ENCODE assay signal across 1 fruit fly cellular context in genomic region chr3R:4996529-4996975, dm6.
TF ChIP-seq lines count a peak whose summit lies in the region.

No protein-coding gene starts in this region.

TF ChIP-seq in whole organism, embryonic, 481 proteins besides CTCF, POLR2A, EP300 and RAD21 (continued from another document and continues in another):
- TF ChIP-seq bbx (GFP tag; IDR thresholded peaks at IDR 0.05; lab: Robert Waterston, UW; ENCODE audit: partially characterized antibody) (no peak), Oaz (GFP tag; IDR thresholded peaks at IDR 0.05; lab: Robert Waterston, UW) (no peak), Sry-β (GFP tag; optimal IDR thresholded peaks at IDR 0.05; lab: Kevin White, UChicago) (no peak), bigmax (GFP tag; optimal IDR thresholded peaks at IDR 0.05; lab: Kevin White, UChicago) (no peak), danr (GFP tag; IDR thresholded peaks at IDR 0.05; lab: Robert Waterston, UW) (no peak), tap (tag; optimal IDR thresholded peaks at IDR 0.05; lab: Kevin White, UChicago) (peak; percentile 7), grau (tag; optimal IDR thresholded peaks at IDR 0.05; lab: Kevin White, UChicago) (no peak), lola (GFP tag; optimal IDR thresholded peaks at IDR 0.05; lab: Kevin White, UChicago) (no peak), CG3838 (GFP tag; optimal IDR thresholded peaks at IDR 0.05; lab: Kevin White, UChicago) (peak; percentile 13), ATbp (GFP tag; optimal IDR thresholded peaks at IDR 0.05; lab: Kevin White, UChicago) (no peak), ara (GFP tag; IDR thresholded peaks at IDR 0.05; lab: Robert Waterston, UW) (peak; percentile 53; the same call in 1 of the 2 replicates), Mad (GFP tag; optimal IDR thresholded peaks at IDR 0.05; lab: Kevin White, UChicago) (no peak), CG8765 (GFP tag; IDR thresholded peaks at IDR 0.05; lab: Robert Waterston, UW) (no peak), yki (optimal IDR thresholded peaks at IDR 0.05; lab: Kevin White, UChicago) (no peak), CG34422 (GFP tag; IDR thresholded peaks at IDR 0.05; lab: Robert Waterston, UW) (0 out of 3 replicates have a peak, but pooled peaks have one; percentile 31), Awh (GFP tag; IDR thresholded peaks at IDR 0.05; lab: Robert Waterston, UW) (no peak), CG14965 (GFP tag; optimal IDR thresholded peaks at IDR 0.05; lab: Kevin White, UChicago; ENCODE audit: borderline replicate concordance) (no peak), pita (GFP tag; optimal IDR thresholded peaks at IDR 0.05; lab: Kevin White, UChicago) (no peak), sens-2 (GFP tag; IDR thresholded peaks at IDR 0.05; lab: Robert Waterston, UW) (no peak), CG7987 (GFP tag; optimal IDR thresholded peaks at IDR 0.05; lab: Kevin White, UChicago) (peak; percentile 30), CG12155 (GFP tag; optimal IDR thresholded peaks at IDR 0.05; lab: Kevin White, UChicago) (no peak), CG33213 (GFP tag; optimal IDR thresholded peaks at IDR 0.05; lab: Kevin White, UChicago) (no peak), NK7.1 (GFP tag; optimal IDR thresholded peaks at IDR 0.05; lab: Kevin White, UChicago) (no peak), gce (GFP tag; IDR thresholded peaks at IDR 0.05; lab: Robert Waterston, UW) (no peak), slp2 (GFP tag; optimal IDR thresholded peaks at IDR 0.05; lab: Kevin White, UChicago) (no peak), CG4282 (GFP tag; optimal IDR thresholded peaks at IDR 0.05; lab: Kevin White, UChicago) (no peak), wdn (GFP tag; IDR thresholded peaks at IDR 0.05; lab: Robert Waterston, UW) (no peak), CG12104 (GFP tag; optimal IDR thresholded peaks at IDR 0.05; lab: Kevin White, UChicago) (no peak), CG9727 (GFP tag; optimal IDR thresholded peaks at IDR 0.05; lab: Kevin White, UChicago) (no peak), Side (GFP tag; optimal IDR thresholded peaks at IDR 0.05; lab: Kevin White, UChicago) (no peak), gro (GFP tag; optimal IDR thresholded peaks at IDR 0.05; lab: Kevin White, UChicago) (no peak), Dref (GFP tag; IDR thresholded peaks at IDR 0.05; lab: Robert Waterston, UW) (no peak), CG3995 (GFP tag; optimal IDR thresholded peaks at IDR 0.05; lab: Kevin White, UChicago) (no peak), CG12236 (GFP tag; optimal IDR thresholded peaks at IDR 0.05; lab: Kevin White, UChicago) (no peak), CG32772 (GFP tag; IDR thresholded peaks at IDR 0.05; lab: Robert Waterston, UW) (no peak), Drgx (GFP tag; IDR thresholded peaks at IDR 0.05; lab: Robert Waterston, UW) (0 out of 2 replicates have a peak, but pooled peaks have one; percentile 21), Atf6 (GFP tag; IDR thresholded peaks at IDR 0.05; lab: Robert Waterston, UW) (no peak), cwo (GFP tag; optimal IDR thresholded peaks at IDR 0.05; lab: Kevin White, UChicago) (no peak), CG18476 (GFP tag; optimal IDR thresholded peaks at IDR 0.05; lab: Kevin White, UChicago) (no peak), sob (GFP tag; IDR thresholded peaks at IDR 0.05; lab: Robert Waterston, UW) (no peak), CG18262 (tag; optimal IDR thresholded peaks at IDR 0.05; lab: Kevin White, UChicago) (no peak), hth (optimal IDR thresholded peaks at IDR 0.05; lab: Kevin White, UChicago) (no peak), usp (GFP tag; optimal IDR thresholded peaks at IDR 0.05; lab: Kevin White, UChicago) (no peak), kah (GFP tag; optimal IDR thresholded peaks at IDR 0.05; lab: Kevin White, UChicago) (no peak), tio (GFP tag; optimal IDR thresholded peaks at IDR 0.05; lab: Kevin White, UChicago) (no peak), Dp (GFP tag; optimal IDR thresholded peaks at IDR 0.05; lab: Kevin White, UChicago) (no peak), NFAT (GFP tag; IDR thresholded peaks at IDR 0.05; lab: Robert Waterston, UW) (no peak), her (GFP tag; optimal IDR thresholded peaks at IDR 0.05; lab: Kevin White, UChicago) (no peak), CG15269 (tag; optimal IDR thresholded peaks at IDR 0.05; lab: Kevin White, UChicago) (no peak), CG4360 (GFP tag; IDR thresholded peaks at IDR 0.05; lab: Robert Waterston, UW) (peak; percentile 96), hb (GFP tag; IDR thresholded peaks at IDR 0.05; lab: Robert Waterston, UW; ENCODE audit: partially characterized antibody) (no peak), C15 (GFP tag; IDR thresholded peaks at IDR 0.05; lab: Robert Waterston, UW) (no peak), ap (GFP tag; IDR thresholded peaks at IDR 0.05; lab: Robert Waterston, UW) (no peak), CG2712 (tag; optimal IDR thresholded peaks at IDR 0.05; lab: Kevin White, UChicago) (no peak), nerfin-1 (tag; optimal IDR thresholded peaks at IDR 0.05; lab: Kevin White, UChicago) (peak; percentile 55), pan (optimal IDR thresholded peaks at IDR 0.05; lab: Kevin White, UChicago) (no peak), pan (GFP tag; optimal IDR thresholded peaks at IDR 0.05 in 1 of 2, IDR thresholded peaks at IDR 0.05 in 1 of 2) (no peak), chinmo (GFP tag; IDR thresholded peaks at IDR 0.05; lab: Robert Waterston, UW; ENCODE audit: partially characterized antibody) (0 out of 4 replicates have a peak, but pooled peaks have one; percentile 41), pnt (GFP tag; optimal IDR thresholded peaks at IDR 0.05; lab: Kevin White, UChicago) (no peak), br (optimal IDR thresholded peaks at IDR 0.05; lab: Kevin White, UChicago) (no peak), CG11723 (GFP tag; optimal IDR thresholded peaks at IDR 0.05; lab: Kevin White, UChicago) (no peak), vfl (GFP tag; optimal IDR thresholded peaks at IDR 0.05; lab: Kevin White, UChicago) (no peak), CG2129 (GFP tag; IDR thresholded peaks at IDR 0.05; lab: Robert Waterston, UW; ENCODE audit: partially characterized antibody) (no peak), CG12391 (tag; optimal IDR thresholded peaks at IDR 0.05; lab: Kevin White, UChicago) (no peak), Optix (GFP tag; IDR thresholded peaks at IDR 0.05; lab: Robert Waterston, UW) (no peak), esg (GFP tag; conservative IDR thresholded peaks at IDR 0.05; lab: Robert Waterston, UW) (no peak), CG1529 (GFP tag; optimal IDR thresholded peaks at IDR 0.05; lab: Kevin White, UChicago) (no peak), CG9437 (GFP tag; optimal IDR thresholded peaks at IDR 0.05; lab: Kevin White, UChicago) (no peak), org-1 (GFP tag; optimal IDR thresholded peaks at IDR 0.05; lab: Kevin White, UChicago) (no peak), GATAe (GFP tag; conservative IDR thresholded peaks at IDR 0.05; lab: Robert Waterston, UW) (no peak), CG32532 (GFP tag; IDR thresholded peaks at IDR 0.05; lab: Robert Waterston, UW) (no peak), CG31441 (GFP tag; IDR thresholded peaks at IDR 0.05; lab: Robert Waterston, UW) (no peak), CG15514 (GFP tag; optimal IDR thresholded peaks at IDR 0.05; lab: Kevin White, UChicago) (no peak), sug (tag; optimal IDR thresholded peaks at IDR 0.05; lab: Kevin White, UChicago) (peak; percentile 24), D (optimal IDR thresholded peaks at IDR 0.05; lab: Kevin White, UChicago) (no peak), D (GFP tag; optimal IDR thresholded peaks at IDR 0.05; lab: Kevin White, UChicago) (peak; percentile 29), CG16813 (GFP tag; IDR thresholded peaks at IDR 0.05; lab: Robert Waterston, UW; ENCODE audit: partially characterized antibody) (no peak), CG4854 (GFP tag; optimal IDR thresholded peaks at IDR 0.05; lab: Kevin White, UChicago) (no peak), nom (GFP tag; optimal IDR thresholded peaks at IDR 0.05; lab: Kevin White, UChicago) (no peak), Doc2 (GFP tag; IDR thresholded peaks at IDR 0.05; lab: Robert Waterston, UW) (no peak), CG11696 (GFP tag; IDR thresholded peaks at IDR 0.05; lab: Robert Waterston, UW) (no peak), Myb (GFP tag; optimal IDR thresholded peaks at IDR 0.05; lab: Kevin White, UChicago) (no peak), CG13424 (tag; optimal IDR thresholded peaks at IDR 0.05; lab: Kevin White, UChicago) (no peak), Camta (GFP tag; optimal IDR thresholded peaks at IDR 0.05; lab: Kevin White, UChicago) (no peak), CG12219 (GFP tag; optimal IDR thresholded peaks at IDR 0.05; lab: Kevin White, UChicago) (no peak), HmgD (GFP tag; optimal IDR thresholded peaks at IDR 0.05; lab: Kevin White, UChicago) (no peak), BtbVII (GFP tag; optimal IDR thresholded peaks at IDR 0.05; lab: Kevin White, UChicago) (no peak), MBD-R2 (GFP tag; IDR thresholded peaks at IDR 0.05; lab: Robert Waterston, UW) (no peak), pho (GFP tag; optimal IDR thresholded peaks at IDR 0.05; lab: Kevin White, UChicago) (no peak), cato (GFP tag; optimal IDR thresholded peaks at IDR 0.05; lab: Kevin White, UChicago; ENCODE audit: borderline replicate concordance) (no peak), Bgb (GFP tag; IDR thresholded peaks at IDR 0.05; lab: Robert Waterston, UW; ENCODE audit: partially characterized antibody) (no peak), H2.0 (GFP tag; IDR thresholded peaks at IDR 0.05; lab: Robert Waterston, UW) (no peak), dimm (GFP tag; IDR thresholded peaks at IDR 0.05; lab: Robert Waterston, UW) (no peak), lab (GFP tag; optimal IDR thresholded peaks at IDR 0.05; lab: Kevin White, UChicago) (no peak), fd3F (GFP tag; optimal IDR thresholded peaks at IDR 0.05; lab: Kevin White, UChicago) (no peak), ase (GFP tag; IDR thresholded peaks at IDR 0.05; lab: Robert Waterston, UW) (no peak), CG2678 (tag; optimal IDR thresholded peaks at IDR 0.05; lab: Kevin White, UChicago) (no peak), CG1602 (GFP tag; optimal IDR thresholded peaks at IDR 0.05; lab: Kevin White, UChicago) (no peak), Sin3A (optimal IDR thresholded peaks at IDR 0.05; lab: Kevin White, UChicago) (no peak), sim (GFP tag; IDR thresholded peaks at IDR 0.05; lab: Robert Waterston, UW) (0 out of 2 replicates have a peak, but pooled peaks have one; percentile 47), caup (GFP tag; optimal IDR thresholded peaks at IDR 0.05; lab: Kevin White, UChicago; ENCODE audit: severe bottlenecking) (no peak), Dip2 (GFP tag; IDR thresholded peaks at IDR 0.05; lab: Robert Waterston, UW) (no peak), lbe (GFP tag; optimal IDR thresholded peaks at IDR 0.05; lab: Kevin White, UChicago) (no peak), insv (GFP tag; optimal IDR thresholded peaks at IDR 0.05; lab: Kevin White, UChicago) (no peak), CG7839 (tag; optimal IDR thresholded peaks at IDR 0.05; lab: Kevin White, UChicago) (no peak), CG9215 (GFP tag; IDR thresholded peaks at IDR 0.05; lab: Robert Waterston, UW) (no peak), CG18764 (GFP tag; optimal IDR thresholded peaks at IDR 0.05; lab: Kevin White, UChicago) (no peak), HmgZ (tag; optimal IDR thresholded peaks at IDR 0.05; lab: Kevin White, UChicago) (peak; percentile 6), bsh (GFP tag; optimal IDR thresholded peaks at IDR 0.05; lab: Kevin White, UChicago) (no peak), Nf-YA (GFP tag; IDR thresholded peaks at IDR 0.05; lab: Robert Waterston, UW) (no peak), h (optimal IDR thresholded peaks at IDR 0.05; lab: Kevin White, UChicago) (no peak), Hmx (GFP tag; optimal IDR thresholded peaks at IDR 0.05; lab: Kevin White, UChicago) (no peak), repo (GFP tag; optimal IDR thresholded peaks at IDR 0.05; lab: Kevin White, UChicago) (no peak), tgo (GFP tag; IDR thresholded peaks at IDR 0.05; lab: Robert Waterston, UW) (no peak), da (GFP tag; optimal IDR thresholded peaks at IDR 0.05; lab: Kevin White, UChicago) (no peak), Atf3 (GFP tag; optimal IDR thresholded peaks at IDR 0.05; lab: Kevin White, UChicago) (no peak), gcm (GFP tag; optimal IDR thresholded peaks at IDR 0.05; lab: Kevin White, UChicago) (peak; percentile 81), CG7786 (GFP tag; optimal IDR thresholded peaks at IDR 0.05; lab: Kevin White, UChicago) (no peak), CG14667 (GFP tag; IDR thresholded peaks at IDR 0.05; lab: Robert Waterston, UW) (no peak), ro (GFP tag; IDR thresholded peaks at IDR 0.05; lab: Robert Waterston, UW) (no peak), zfh1 (GFP tag; IDR thresholded peaks at IDR 0.05; lab: Robert Waterston, UW) (no peak), CG31365 (tag; optimal IDR thresholded peaks at IDR 0.05; lab: Kevin White, UChicago) (no peak), Asciz (GFP tag; optimal IDR thresholded peaks at IDR 0.05; lab: Kevin White, UChicago) (no peak), dmrt11E (tag; optimal IDR thresholded peaks at IDR 0.05; lab: Kevin White, UChicago) (no peak), CG12071 (GFP tag; optimal IDR thresholded peaks at IDR 0.05; lab: Kevin White, UChicago) (no peak), ssp (GFP tag; IDR thresholded peaks at IDR 0.05; lab: Robert Waterston, UW) (0 out of 2 replicates have a peak, but pooled peaks have one; percentile 11), B-H2 (GFP tag; optimal IDR thresholded peaks at IDR 0.05; lab: Kevin White, UChicago) (no peak), ftz-f1 (GFP tag; optimal IDR thresholded peaks at IDR 0.05; lab: Kevin White, UChicago) (no peak), Elba2 (GFP tag; optimal IDR thresholded peaks at IDR 0.05; lab: Kevin White, UChicago) (no peak), Ptx1 (GFP tag; IDR thresholded peaks at IDR 0.05; lab: Robert Waterston, UW) (no peak), Hr78 (GFP tag; optimal IDR thresholded peaks at IDR 0.05; lab: Kevin White, UChicago) (peak in 1 of 2 experiments; percentile 88), CG9797 (GFP tag; optimal IDR thresholded peaks at IDR 0.05; lab: Kevin White, UChicago) (no peak), Meics (GFP tag; optimal IDR thresholded peaks at IDR 0.05; lab: Kevin White, UChicago) (no peak), tx (GFP tag; optimal IDR thresholded peaks at IDR 0.05; lab: Kevin White, UChicago) (no peak), trh (GFP tag; optimal IDR thresholded peaks at IDR 0.05; lab: Kevin White, UChicago) (no peak), CG7928 (GFP tag; optimal IDR thresholded peaks at IDR 0.05; lab: Kevin White, UChicago) (no peak), Ravus (GFP tag; IDR thresholded peaks at IDR 0.05; lab: Robert Waterston, UW) (no peak), stc (GFP tag; IDR thresholded peaks at IDR 0.05; lab: Robert Waterston, UW) (0 out of 2 replicates have a peak, but pooled peaks have one; percentile 13), ham (GFP tag; IDR thresholded peaks at IDR 0.05; lab: Robert Waterston, UW) (no peak)
